Worm (Caenorhabditis elegans) whole organism, L4 larva: ENCODE measurements around the gene F22F1.2.

Experiments
- D1046.2 ChIP-seq: fragments of 200-800 bp; sonication (Bioruptor generic); IDR thresholded peaks from 2 replicates; pipeline ENCODE4 v1.3.6; 2022; ENCODE audit warnings: missing genetic modification characterization, missing compliant biosample characterization
- R02D3.7 ChIP-seq: fragments of 150-350 bp; sonication (generic microtip); optimal IDR thresholded peaks from 3 replicates; lab custom pipeline; 2014; ENCODE audit warnings: missing biosample characterization, missing genetic modification characterization
- T26A8.4 ChIP-seq: fragments of 200-800 bp; sonication (Bioruptor generic); IDR thresholded peaks from 2 replicates; pipeline ENCODE4 v1.3.6; 2022; ENCODE audit warnings: missing genetic modification characterization, missing compliant biosample characterization
- Y5F2A.4 ChIP-seq: fragments of 200-800 bp; sonication (Bioruptor generic); optimal IDR thresholded peaks from 2 replicates; lab custom pipeline; 2018; ENCODE audit warnings: mild to moderate bottlenecking, missing genetic modification characterization, missing compliant biosample characterization
- Y75B8A.6 ChIP-seq: fragments of 200-800 bp; sonication (Bioruptor generic); IDR thresholded peaks from 2 replicates; pipeline ENCODE4 v1.3.6; 2022; ENCODE audit warnings: missing genetic modification reagents, missing genetic modification characterization, missing compliant biosample characterization
- ZK546.5 ChIP-seq, 2 experiments: sonication (generic microtip); optimal IDR thresholded peaks; 2 replicates each; lab custom pipeline; 2017; ENCODE audit warnings: missing biosample characterization in 2 of 2, missing genetic modification characterization in 2 of 2
- attf-4 ChIP-seq: sonication (generic microtip); optimal IDR thresholded peaks from 3 replicates; lab custom pipeline; 2017; ENCODE audit warnings: missing biosample characterization, missing genetic modification characterization
- ceh-82 ChIP-seq: sonication (generic microtip); optimal IDR thresholded peaks from 2 replicates; lab custom pipeline; 2017; ENCODE audit warnings: missing biosample characterization, missing genetic modification characterization
- ces-1 ChIP-seq: fragments of 150-350 bp; sonication (generic microtip); optimal IDR thresholded peaks from 4 replicates; lab custom pipeline; 2014; ENCODE audit warnings: missing biosample characterization, missing genetic modification reagents, missing genetic modification characterization
- ctbp-1 ChIP-seq: fragments of 200-800 bp; sonication (Bioruptor generic); IDR thresholded peaks from 2 replicates; pipeline ENCODE4 v1.3.6; 2022; ENCODE audit warnings: missing genetic modification reagents, missing genetic modification characterization, missing compliant biosample characterization
- daf-16 ChIP-seq, 3 experiments: sonication (generic microtip); optimal IDR thresholded peaks; 2 replicates each; lab custom pipeline; 2016 to 2017; ENCODE audit warnings: missing genetic modification characterization in 3 of 3, missing genetic modification reagents in 3 of 3, mild to moderate bottlenecking in 2 of 3, missing compliant biosample characterization in 2 of 3, missing biosample characterization in 1 of 3, moderate library complexity in 1 of 3
- daf-19 ChIP-seq: fragments of 200-800 bp; sonication (Bioruptor generic); conservative IDR thresholded peaks from 2 replicates; pipeline ENCODE4 v1.3.6; 2022; ENCODE audit warnings: missing genetic modification characterization, missing compliant biosample characterization
- dmd-8 ChIP-seq: fragments of 200-800 bp; sonication (Bioruptor generic); IDR thresholded peaks from 2 replicates; pipeline ENCODE4 v1.3.6; 2022; ENCODE audit warnings: missing genetic modification characterization, missing compliant biosample characterization
- dmd-9 ChIP-seq: fragments of 200-800 bp; sonication (Bioruptor generic); IDR thresholded peaks from 2 replicates; pipeline ENCODE4 v1.3.6; 2022; ENCODE audit warnings: missing genetic modification reagents, missing genetic modification characterization, missing compliant biosample characterization
- dpl-1 ChIP-seq: fragments of 150-350 bp; optimal IDR thresholded peaks from 2 replicates; lab custom pipeline; 2014; ENCODE audit warnings: missing biosample characterization, missing genetic modification reagents, missing genetic modification characterization
- duxl-1 ChIP-seq: sonication (generic microtip); optimal IDR thresholded peaks from 2 replicates; lab custom pipeline; 2016; ENCODE audit warnings: mild to moderate bottlenecking, missing genetic modification characterization, moderate library complexity, missing compliant biosample characterization; ENCODE audit not compliant: poor library complexity
- dve-1 ChIP-seq: sonication (generic microtip); optimal IDR thresholded peaks from 2 replicates; lab custom pipeline; 2017; ENCODE audit warnings: antibody characterized with exemption, mild to moderate bottlenecking, missing genetic modification characterization, missing compliant biosample characterization; ENCODE audit not compliant: insufficient read depth
- fkh-10 ChIP-seq: fragments of 150-350 bp; optimal IDR thresholded peaks from 2 replicates; lab custom pipeline; 2014; ENCODE audit warnings: missing biosample characterization, missing genetic modification reagents, missing genetic modification characterization
- fos-1 ChIP-seq: fragments of 150-350 bp; optimal IDR thresholded peaks from 2 replicates; lab custom pipeline; 2014; ENCODE audit warnings: missing biosample characterization, missing genetic modification characterization
- gei-8 ChIP-seq: fragments of 200-800 bp; sonication (Bioruptor generic); optimal IDR thresholded peaks from 2 replicates; lab custom pipeline; 2018; ENCODE audit warnings: mild to moderate bottlenecking, missing genetic modification characterization, missing compliant biosample characterization
- hlh-11 ChIP-seq: fragments of 200-800 bp; sonication (Bioruptor generic); optimal IDR thresholded peaks from 2 replicates; lab custom pipeline; 2018; ENCODE audit warnings: mild to moderate bottlenecking, missing genetic modification characterization, missing compliant biosample characterization
- hlh-30 ChIP-seq: sonication (generic microtip); optimal IDR thresholded peaks from 2 replicates; lab custom pipeline; 2017; ENCODE audit warnings: antibody characterized with exemption, mild to moderate bottlenecking, missing genetic modification characterization, missing compliant biosample characterization; ENCODE audit not compliant: insufficient read depth
- hmg-1.1 ChIP-seq: fragments of 200-800 bp; sonication (Bioruptor generic); IDR thresholded peaks from 2 replicates; pipeline ENCODE4 v1.3.6; 2022; ENCODE audit warnings: missing genetic modification reagents, missing genetic modification characterization, missing compliant biosample characterization
- lim-7 ChIP-seq: fragments of 200-800 bp; sonication (Bioruptor generic); IDR thresholded peaks from 2 replicates; pipeline ENCODE4 v1.3.6; 2022; ENCODE audit warnings: missing genetic modification characterization, missing compliant biosample characterization
- lin-38 ChIP-seq: fragments of 200-800 bp; sonication (Bioruptor generic); IDR thresholded peaks from 2 replicates; pipeline ENCODE4 v1.3.6; 2022; ENCODE audit warnings: missing genetic modification reagents, missing genetic modification characterization, missing compliant biosample characterization
- lin-39 ChIP-seq: fragments of 150-350 bp; optimal IDR thresholded peaks from 2 replicates; lab custom pipeline; 2014; ENCODE audit warnings: missing biosample characterization, missing genetic modification reagents, missing genetic modification characterization
- lir-3 ChIP-seq: sonication (generic microtip); optimal IDR thresholded peaks from 2 replicates; lab custom pipeline; 2016; ENCODE audit warnings: mild to moderate bottlenecking, missing genetic modification characterization, missing compliant biosample characterization
- madf-5 ChIP-seq, 2 experiments: fragments of 200-800 bp; sonication (Bioruptor generic); IDR thresholded peaks; 2 replicates each; pipeline ENCODE4 v1.3.6; 2022; ENCODE audit warnings: missing compliant biosample characterization in 2 of 2, missing genetic modification characterization in 2 of 2
- madf-9 ChIP-seq: fragments of 200-800 bp; sonication (Bioruptor generic); conservative IDR thresholded peaks from 2 replicates; pipeline ENCODE4 v1.3.6; 2022; ENCODE audit warnings: missing genetic modification reagents, missing genetic modification characterization, missing compliant biosample characterization
- mdl-1 ChIP-seq, 2 experiments: fragments of 150-350 bp in 1 of 2; sonication (generic microtip) in 1 of 2; optimal IDR thresholded peaks; 2 replicates each; lab custom pipeline; 2014 to 2017; ENCODE audit warnings: missing biosample characterization in 2 of 2, missing genetic modification characterization in 2 of 2
- mdt-29 ChIP-seq: fragments of 200-800 bp; sonication (Bioruptor generic); IDR thresholded peaks from 2 replicates; pipeline ENCODE4 v1.3.6; 2022; ENCODE audit warnings: missing genetic modification reagents, missing genetic modification characterization, missing compliant biosample characterization
- mep-1 ChIP-seq: fragments of 150-350 bp; sonication (generic microtip); optimal IDR thresholded peaks from 3 replicates; lab custom pipeline; 2014; ENCODE audit warnings: missing biosample characterization, missing genetic modification characterization
- mxl-3 ChIP-seq: fragments of 200-800 bp; sonication (Bioruptor generic); optimal IDR thresholded peaks from 2 replicates; lab custom pipeline; 2018; ENCODE audit warnings: mild to moderate bottlenecking, missing genetic modification characterization, missing compliant biosample characterization
- nhr-10 ChIP-seq: fragments of 150-350 bp; optimal IDR thresholded peaks from 2 replicates; lab custom pipeline; 2014; ENCODE audit warnings: missing biosample characterization, missing genetic modification characterization
- nhr-11 ChIP-seq: fragments of 150-350 bp; optimal IDR thresholded peaks from 2 replicates; lab custom pipeline; 2014; ENCODE audit warnings: missing biosample characterization, missing genetic modification characterization
- nhr-111 ChIP-seq: fragments of 200-800 bp; sonication (Bioruptor generic); optimal IDR thresholded peaks from 2 replicates; lab custom pipeline; 2018; ENCODE audit warnings: mild to moderate bottlenecking, missing genetic modification characterization, missing compliant biosample characterization
- nhr-237 ChIP-seq: sonication (generic microtip); optimal IDR thresholded peaks from 2 replicates; lab custom pipeline; 2017; ENCODE audit warnings: missing biosample characterization, missing genetic modification characterization
- nhr-25 ChIP-seq: sonication (generic microtip); optimal IDR thresholded peaks from 2 replicates; lab custom pipeline; 2017; ENCODE audit warnings: missing genetic modification characterization, mild to moderate bottlenecking, missing compliant biosample characterization, antibody characterized with exemption, moderate library complexity, borderline replicate concordance; ENCODE audit not compliant: insufficient read depth
- nhr-48 ChIP-seq: sonication (generic microtip); optimal IDR thresholded peaks from 2 replicates; lab custom pipeline; 2016; ENCODE audit warnings: mild to moderate bottlenecking, missing genetic modification characterization, missing compliant biosample characterization
- nhr-6 ChIP-seq: fragments of 150-350 bp; optimal IDR thresholded peaks from 2 replicates; lab custom pipeline; 2014; ENCODE audit warnings: missing biosample characterization, missing genetic modification characterization
- nhr-76 ChIP-seq: fragments of 150-350 bp; optimal IDR thresholded peaks from 2 replicates; lab custom pipeline; 2014; ENCODE audit warnings: missing biosample characterization, missing genetic modification characterization
- set-16 ChIP-seq: fragments of 200-800 bp; sonication (Bioruptor generic); IDR thresholded peaks from 2 replicates; pipeline ENCODE4 v1.3.6; 2022; ENCODE audit warnings: missing genetic modification reagents, missing genetic modification characterization, missing compliant biosample characterization
- snpc-4 ChIP-seq: fragments of 150-350 bp; optimal IDR thresholded peaks from 2 replicates; lab custom pipeline; 2014; ENCODE audit warnings: missing biosample characterization, missing genetic modification characterization
- spr-1 ChIP-seq: sonication (generic microtip); optimal IDR thresholded peaks from 2 replicates; lab custom pipeline; 2016; ENCODE audit warnings: mild to moderate bottlenecking, missing genetic modification characterization, missing compliant biosample characterization
- tag-97 ChIP-seq: fragments of 200-800 bp; sonication (Bioruptor generic); IDR thresholded peaks from 2 replicates; pipeline ENCODE4 v1.3.6; 2022; ENCODE audit warnings: missing genetic modification characterization, missing compliant biosample characterization
- tra-1 ChIP-seq: fragments of 200-800 bp; sonication (Bioruptor generic); IDR thresholded peaks from 2 replicates; pipeline ENCODE4 v1.3.6; 2022; ENCODE audit warnings: missing genetic modification reagents, missing genetic modification characterization, missing compliant biosample characterization
- unc-62 ChIP-seq, 3 experiments: fragments of 150-350 bp in 1 of 3; sonication (generic microtip); optimal IDR thresholded peaks in 2 of 3; peaks in 1 of 3; 1 replicate in 1 of 3; 2 replicates in 2 of 3; lab custom pipeline; 2014 to 2017; ENCODE audit warnings: missing biosample characterization in 3 of 3, missing genetic modification characterization in 3 of 3, missing genetic modification reagents in 3 of 3, missing genotype in 1 of 3
- zfp-2 ChIP-seq: sonication (generic microtip); optimal IDR thresholded peaks from 2 replicates; lab custom pipeline; 2016; ENCODE audit warnings: mild to moderate bottlenecking, missing genetic modification characterization, missing compliant biosample characterization
- zfp-3 ChIP-seq: fragments of 200-800 bp; sonication (Bioruptor generic); conservative IDR thresholded peaks from 2 replicates; pipeline ENCODE4 v1.3.6; 2022; ENCODE audit warnings: missing genetic modification reagents, missing genetic modification characterization, missing compliant biosample characterization
- zip-11 ChIP-seq: fragments of 200-800 bp; sonication (Bioruptor generic); IDR thresholded peaks from 2 replicates; pipeline ENCODE4 v1.3.6; 2022; ENCODE audit warnings: missing genetic modification characterization, missing compliant biosample characterization
- ztf-7 ChIP-seq: fragments of 150-350 bp; optimal IDR thresholded peaks from 2 replicates; lab custom pipeline; 2014; ENCODE audit warnings: missing biosample characterization, missing genetic modification characterization

Gene F22F1.2

DNA sequence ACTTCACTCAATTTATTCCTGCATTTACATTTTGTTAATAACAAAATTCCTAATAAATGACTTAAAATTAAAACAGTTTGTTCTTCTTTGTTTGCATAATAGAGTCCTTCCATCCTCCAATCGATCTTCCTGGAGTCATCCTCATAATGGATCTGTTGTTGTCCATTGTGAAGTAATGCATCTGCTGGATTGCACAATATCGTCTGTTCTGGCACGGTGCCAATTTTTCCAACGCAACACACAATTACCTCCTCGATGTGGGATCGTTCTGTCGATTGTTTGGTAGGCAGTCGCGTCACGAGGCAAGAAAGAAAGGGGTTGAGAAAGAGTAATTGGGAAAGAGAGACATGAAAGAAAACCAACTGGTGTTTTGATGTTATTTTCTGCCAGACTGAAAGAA lies 9.5 kb upstream of the F22F1.2 start (continued):
- TF ChIP-seq mxl-3 (GFP tag; lab: Kevin White, UChicago) (no peak), tra-1 (GFP tag; lab: Robert Waterston, UW) (no peak), gei-8 (GFP tag; lab: Kevin White, UChicago) (no peak), nhr-237 (tag; lab: Kevin White, UChicago) (no peak), lin-38 (no peak), zfp-2 (tag; lab: Kevin White, UChicago) (no peak), lin-39 (tag; lab: Kevin White, UChicago) (no peak), mdt-29 (GFP tag; lab: Robert Waterston, UW) (no peak), hlh-30 (tag; lab: Kevin White, UChicago) (peak; percentile 27), spr-1 (tag; lab: Kevin White, UChicago) (no peak), hlh-11 (peak; percentile 1), ZK546.5 (tag; optimal IDR thresholded peaks at IDR 0.05; lab: Kevin White, UChicago) (no peak), set-16 (GFP tag; lab: Robert Waterston, UW) (no peak), fos-1 (tag; lab: Kevin White, UChicago) (no peak), nhr-111 (GFP tag; lab: Kevin White, UChicago) (no peak), nhr-11 (tag; lab: Kevin White, UChicago) (no peak), mdl-1 (tag; optimal IDR thresholded peaks at IDR 0.05; lab: Kevin White, UChicago) (peak in 1 of 2 experiments; percentile 50), T26A8.4 (GFP tag; lab: Robert Waterston, UW) (no peak), dmd-8 (no peak), ceh-82 (tag; lab: Kevin White, UChicago) (no peak), madf-5 (GFP tag; IDR thresholded peaks at IDR 0.05; lab: Robert Waterston, UW) (no peak), zip-11 (GFP tag; lab: Robert Waterston, UW) (no peak), ces-1 (GFP tag; lab: Kevin White, UChicago) (no peak), lim-7 (GFP tag; lab: Robert Waterston, UW) (no peak), ztf-7 (no peak), fkh-10 (GFP tag; lab: Kevin White, UChicago) (no peak), daf-19 (no peak), lir-3 (tag; lab: Kevin White, UChicago) (no peak), nhr-48 (tag; lab: Kevin White, UChicago) (no peak), madf-9 (GFP tag; lab: Robert Waterston, UW) (no peak), hmg-1.1 (GFP tag; lab: Robert Waterston, UW) (no peak), Y5F2A.4 (GFP tag; lab: Kevin White, UChicago) (no peak), zfp-3 (no peak), dmd-9 (GFP tag; lab: Robert Waterston, UW) (no peak), mep-1 (peak; percentile 55), nhr-25 (tag; lab: Kevin White, UChicago) (no peak), nhr-76 (tag; lab: Kevin White, UChicago) (no peak), Y75B8A.6 (GFP tag; lab: Robert Waterston, UW) (no peak), tag-97 (GFP tag; lab: Robert Waterston, UW) (no peak), R02D3.7 (tag; lab: Kevin White, UChicago) (no peak), attf-4 (no peak), daf-16 (GFP tag; optimal IDR thresholded peaks at IDR 0.05; lab: Kevin White, UChicago) (no peak), daf-16 (tag; optimal IDR thresholded peaks at IDR 0.05; lab: Kevin White, UChicago) (peak; percentile 39), ctbp-1 (GFP tag; lab: Robert Waterston, UW) (no peak), D1046.2 (GFP tag; lab: Robert Waterston, UW) (no peak), duxl-1 (tag; lab: Kevin White, UChicago) (no peak), nhr-6 (tag; lab: Kevin White, UChicago) (no peak), dve-1 (tag; lab: Kevin White, UChicago) (peak; percentile 57), snpc-4 (tag; lab: Kevin White, UChicago) (no peak), unc-62 (GFP tag; optimal IDR thresholded peaks at IDR 0.05 in 1 of 2; lab: Kevin White, UChicago) (no peak), unc-62 (tag; optimal IDR thresholded peaks at IDR 0.05; lab: Kevin White, UChicago) (no peak), nhr-10 (no peak), dpl-1 (no peak)
